Fruit fly (Drosophila melanogaster): Measurements from ENCODE around the gene Oatp33Ea.
A peak's percentile ranks its signal among the peaks of the same experiment; 100 is the strongest.

Gene Oatp33Ea

dm6 chr2L:12485897-12486615 lies 40.3 kb upstream of the Oatp33Ea start (continued):
- TF ChIP-seq Eip74EF (GFP tag; optimal IDR thresholded peaks at IDR 0.05) (peak in 1 of 2 experiments; percentile 18), Bdp1 (GFP tag; optimal IDR thresholded peaks at IDR 0.05) (no peak), D19A (tag; optimal IDR thresholded peaks at IDR 0.05) (peak; percentile 93), cg (GFP tag; optimal IDR thresholded peaks at IDR 0.05) (no peak), Dref (GFP tag; IDR thresholded peaks at IDR 0.05) (no peak), CG6765 (GFP tag; optimal IDR thresholded peaks at IDR 0.05) (no peak), CG12071 (GFP tag; optimal IDR thresholded peaks at IDR 0.05) (no peak), CG17359 (tag; optimal IDR thresholded peaks at IDR 0.05) (peak; percentile 15), Abd-B (GFP tag; optimal IDR thresholded peaks at IDR 0.05) (no peak), gcm2 (GFP tag; optimal IDR thresholded peaks at IDR 0.05) (no peak), CG1233 (GFP tag; optimal IDR thresholded peaks at IDR 0.05) (no peak), CG10267 (tag; optimal IDR thresholded peaks at IDR 0.05) (no peak), Atf6 (GFP tag; IDR thresholded peaks at IDR 0.05) (no peak), al (GFP tag; IDR thresholded peaks at IDR 0.05) (no peak), CG11504 (tag; optimal IDR thresholded peaks at IDR 0.05) (peak; percentile 52), crol (GFP tag; IDR thresholded peaks at IDR 0.05) (no peak), vfl (GFP tag; optimal IDR thresholded peaks at IDR 0.05) (no peak), row (GFP tag; IDR thresholded peaks at IDR 0.05) (0 out of 3 replicates have a peak, but pooled peaks have one; percentile 21), dmrt99B (tag; optimal IDR thresholded peaks at IDR 0.05) (peak; percentile 45), CG17361 (GFP tag; IDR thresholded peaks at IDR 0.05) (peak; percentile 30; the same call in 1 of the 3 replicates), CG18764 (GFP tag; optimal IDR thresholded peaks at IDR 0.05) (no peak), Blimp-1 (GFP tag; optimal IDR thresholded peaks at IDR 0.05) (peak; percentile 86), CG17802 (tag; optimal IDR thresholded peaks at IDR 0.05) (no peak), CG6854 (GFP tag; optimal IDR thresholded peaks at IDR 0.05) (no peak), CG10979 (tag; optimal IDR thresholded peaks at IDR 0.05) (peak; percentile 1), dimm (GFP tag; IDR thresholded peaks at IDR 0.05) (no peak), Six4 (GFP tag; optimal IDR thresholded peaks at IDR 0.05) (no peak), Hsf (GFP tag; optimal IDR thresholded peaks at IDR 0.05) (no peak), bsh (GFP tag; optimal IDR thresholded peaks at IDR 0.05) (peak in 1 of 2 experiments; percentile 10), CG2120 (GFP tag; optimal IDR thresholded peaks at IDR 0.05) (no peak), CG31224 (GFP tag; IDR thresholded peaks at IDR 0.05) (no peak), unpg (GFP tag; optimal IDR thresholded peaks at IDR 0.05) (peak; percentile 3), CG2712 (tag; optimal IDR thresholded peaks at IDR 0.05) (peak; percentile 48), Drgx (GFP tag; IDR thresholded peaks at IDR 0.05) (no peak), CG4328 (GFP tag; optimal IDR thresholded peaks at IDR 0.05) (no peak), Oli (tag; optimal IDR thresholded peaks at IDR 0.05) (peak; percentile 10), CG17829 (tag; optimal IDR thresholded peaks at IDR 0.05) (no peak), Xrp1 (GFP tag; IDR thresholded peaks at IDR 0.05) (no peak), CG9727 (GFP tag; optimal IDR thresholded peaks at IDR 0.05) (no peak), CG8944 (GFP tag; optimal IDR thresholded peaks at IDR 0.05) (no peak), CG9797 (GFP tag; optimal IDR thresholded peaks at IDR 0.05) (no peak), pros (GFP tag; optimal IDR thresholded peaks at IDR 0.05) (peak; percentile 55), gem (tag; optimal IDR thresholded peaks at IDR 0.05) (peak; percentile 39), emc (GFP tag; optimal IDR thresholded peaks at IDR 0.05) (no peak), zfh1 (GFP tag; IDR thresholded peaks at IDR 0.05) (0 out of 3 replicates have a peak, but pooled peaks have one; percentile 24), Hr78 (GFP tag; optimal IDR thresholded peaks at IDR 0.05) (peak in 1 of 2 experiments; percentile 92), HHEX (GFP tag; optimal IDR thresholded peaks at IDR 0.05) (no peak), CG9817 (tag; optimal IDR thresholded peaks at IDR 0.05) (no peak), CG9215 (GFP tag; IDR thresholded peaks at IDR 0.05) (no peak)
